Fruit fly (Drosophila melanogaster) whole organism, embryonic: ENCODE results near the gene UQCR-6.4L.

Source experiments
- Atf-2 ChIP-seq: fragments of 200-800 bp; sonication (Bioruptor generic); optimal IDR thresholded peaks from 2 replicates; lab custom pipeline; 2016; ENCODE audit warnings: missing biosample characterization, missing genetic modification characterization
- BEAF-32 ChIP-seq: fragments of 200-800 bp; sonication (Bioruptor generic); optimal IDR thresholded peaks from 3 replicates; lab custom pipeline; 2017; ENCODE audit warnings: missing biosample characterization, missing genetic modification characterization, mild to moderate bottlenecking, moderate library complexity, missing genetic modification reagents
- BtbVII ChIP-seq: fragments of 200-800 bp; sonication (Bioruptor generic); optimal IDR thresholded peaks from 3 replicates; lab custom pipeline; 2017; ENCODE audit warnings: missing biosample characterization, mild to moderate bottlenecking, missing genetic modification characterization
- C15 ChIP-seq: fragments of 200-800 bp; sonication (Bioruptor generic); IDR thresholded peaks from 3 replicates; pipeline ENCODE4 v1.3.6; 2022; ENCODE audit warnings: missing biosample characterization, missing genetic modification characterization
- CG10543 ChIP-seq: fragments of 200-800 bp; sonication (Bioruptor generic); optimal IDR thresholded peaks from 3 replicates; lab custom pipeline; 2017; ENCODE audit warnings: missing biosample characterization, mild to moderate bottlenecking, missing genetic modification characterization, moderate library complexity
- CG11085 ChIP-seq: fragments of 200-800 bp; sonication (Bioruptor generic); IDR thresholded peaks from 2 replicates; pipeline ENCODE4 v1.3.6; 2022; ENCODE audit warnings: missing biosample characterization, missing genetic modification characterization
- CG12219 ChIP-seq: fragments of 200-800 bp; sonication (Bioruptor generic); optimal IDR thresholded peaks from 3 replicates; lab custom pipeline; 2018; ENCODE audit warnings: missing biosample characterization, mild to moderate bottlenecking, missing genetic modification characterization
- CG12659 ChIP-seq: fragments of 200-800 bp; sonication (Bioruptor generic); optimal IDR thresholded peaks from 3 replicates; lab custom pipeline; 2017; ENCODE audit warnings: mild to moderate bottlenecking, missing biosample characterization, missing genetic modification reagents, missing genetic modification characterization
- CG14965 ChIP-seq: fragments of 200-800 bp; sonication (Bioruptor generic); optimal IDR thresholded peaks from 2 replicates; lab custom pipeline; 2016; ENCODE audit warnings: missing biosample characterization, missing genetic modification characterization, borderline replicate concordance
- CG1647 ChIP-seq: fragments of 200-800 bp; sonication (Bioruptor generic); optimal IDR thresholded peaks from 3 replicates; lab custom pipeline; 2016; ENCODE audit warnings: missing biosample characterization, missing genetic modification characterization
- CG17186 ChIP-seq: fragments of 200-800 bp; sonication (Bioruptor generic); optimal IDR thresholded peaks from 3 replicates; lab custom pipeline; 2017; ENCODE audit warnings: missing biosample characterization, missing genetic modification reagents, missing genetic modification characterization
- CG17802 ChIP-seq: fragments of 200-800 bp; sonication (Bioruptor generic); optimal IDR thresholded peaks from 2 replicates; lab custom pipeline; 2018; ENCODE audit warnings: missing biosample characterization, mild to moderate bottlenecking, missing genetic modification characterization, moderate library complexity
- CG17912 ChIP-seq: fragments of 200-800 bp; sonication (Bioruptor generic); optimal IDR thresholded peaks from 2 replicates; lab custom pipeline; 2018; ENCODE audit warnings: missing biosample characterization, mild to moderate bottlenecking, missing genetic modification characterization
- CG18011 ChIP-seq: fragments of 200-800 bp; sonication (Bioruptor generic); optimal IDR thresholded peaks from 2 replicates; lab custom pipeline; 2017; ENCODE audit warnings: missing biosample characterization, missing genetic modification characterization, mild to moderate bottlenecking, moderate library complexity, missing genotype
- CG2120 ChIP-seq: fragments of 200-800 bp; sonication (Bioruptor generic); optimal IDR thresholded peaks from 3 replicates; lab custom pipeline; 2016; ENCODE audit warnings: missing biosample characterization, missing genetic modification characterization
- CG2129 ChIP-seq: fragments of 200-800 bp; sonication (Bioruptor generic); IDR thresholded peaks from 2 replicates; pipeline ENCODE4 v1.3.6; 2022; ENCODE audit warnings: missing biosample characterization, missing genetic modification characterization; ENCODE audit not compliant: partially characterized antibody
- CG31441 ChIP-seq: fragments of 200-800 bp; sonication (Bioruptor generic); IDR thresholded peaks from 2 replicates; pipeline ENCODE4 v1.3.6; 2022; ENCODE audit warnings: missing biosample characterization, missing genetic modification characterization
- CG32532 ChIP-seq: fragments of 200-800 bp; sonication (Bioruptor generic); IDR thresholded peaks from 2 replicates; pipeline ENCODE4 v1.3.6; 2022; ENCODE audit warnings: missing biosample characterization, missing genetic modification characterization
- CG3847 ChIP-seq: fragments of 200-800 bp; sonication (Bioruptor generic); IDR thresholded peaks from 2 replicates; pipeline ENCODE4 v1.3.6; 2022; ENCODE audit warnings: missing biosample characterization, missing genetic modification characterization
- CG4360 ChIP-seq: fragments of 200-800 bp; sonication (Bioruptor generic); IDR thresholded peaks from 2 replicates; pipeline ENCODE4 v1.3.6; 2022; ENCODE audit warnings: missing biosample characterization, missing genetic modification characterization
- CG4820 ChIP-seq: fragments of 200-800 bp; sonication (Bioruptor generic); optimal IDR thresholded peaks from 3 replicates; lab custom pipeline; 2016; ENCODE audit warnings: missing biosample characterization, missing genetic modification characterization
- CG6254 ChIP-seq: fragments of 200-800 bp; sonication (Bioruptor generic); optimal IDR thresholded peaks from 3 replicates; lab custom pipeline; 2017; ENCODE audit warnings: mild to moderate bottlenecking, missing biosample characterization, missing genetic modification reagents, missing genetic modification characterization
- CG6272 ChIP-seq: fragments of 200-800 bp; sonication (Bioruptor generic); IDR thresholded peaks from 2 replicates; pipeline ENCODE4 v1.3.6; 2022; ENCODE audit warnings: missing biosample characterization, missing genetic modification characterization
- CG6854 ChIP-seq: fragments of 200-800 bp; sonication (Bioruptor generic); optimal IDR thresholded peaks from 3 replicates; lab custom pipeline; 2017; ENCODE audit warnings: missing biosample characterization, mild to moderate bottlenecking, missing genetic modification characterization
- CoRest ChIP-seq: fragments of 200-800 bp; sonication (Bioruptor generic); optimal IDR thresholded peaks from 3 replicates; lab custom pipeline; 2018; ENCODE audit warnings: missing biosample characterization, mild to moderate bottlenecking, missing genetic modification characterization, moderate library complexity
- Dip2 ChIP-seq: fragments of 200-800 bp; sonication (Bioruptor generic); IDR thresholded peaks from 2 replicates; pipeline ENCODE4 v1.3.6; 2022; ENCODE audit warnings: missing biosample characterization, missing genetic modification characterization
- Dp ChIP-seq: fragments of 200-800 bp; sonication (Bioruptor generic); optimal IDR thresholded peaks from 2 replicates; lab custom pipeline; 2018; ENCODE audit warnings: missing biosample characterization, mild to moderate bottlenecking, missing genetic modification characterization, moderate library complexity
- Fer2 ChIP-seq: fragments of 200-800 bp; sonication (Bioruptor generic); optimal IDR thresholded peaks from 2 replicates; lab custom pipeline; 2018; ENCODE audit warnings: missing biosample characterization, mild to moderate bottlenecking, missing genetic modification characterization, moderate library complexity
- HLH3B ChIP-seq: fragments of 200-800 bp; sonication (Bioruptor generic); IDR thresholded peaks from 2 replicates; pipeline ENCODE4 v1.3.6; 2022; ENCODE audit warnings: missing biosample characterization, missing genetic modification characterization
- Hr51 ChIP-seq, 2 experiments: fragments of 200-800 bp; sonication (Bioruptor generic); optimal IDR thresholded peaks; 2 replicates in 1 of 2; 3 replicates in 1 of 2; lab custom pipeline; 2016 to 2018; ENCODE audit warnings: missing biosample characterization in 2 of 2, missing genetic modification characterization in 2 of 2, mild to moderate bottlenecking in 1 of 2, moderate library complexity in 1 of 2
- Meics ChIP-seq: fragments of 200-800 bp; sonication (Bioruptor generic); optimal IDR thresholded peaks from 2 replicates; lab custom pipeline; 2017; ENCODE audit warnings: missing biosample characterization, mild to moderate bottlenecking, missing genetic modification characterization
- Sox102F ChIP-seq: fragments of 200-800 bp; sonication (Bioruptor generic); optimal IDR thresholded peaks from 2 replicates; lab custom pipeline; 2018; ENCODE audit warnings: missing biosample characterization, mild to moderate bottlenecking, missing genetic modification characterization, moderate library complexity
- TFAM ChIP-seq: fragments of 200-800 bp; sonication (Bioruptor generic); optimal IDR thresholded peaks from 2 replicates; lab custom pipeline; 2017; ENCODE audit warnings: missing biosample characterization, missing genetic modification characterization, inconsistent platforms
- Tbp ChIP-seq: fragments of >200 bp; optimal IDR thresholded peaks from 2 replicates; lab custom pipeline; 2018; ENCODE audit warnings: missing biosample characterization, missing genetic modification characterization
- Usf ChIP-seq: fragments of 200-800 bp; sonication (Bioruptor generic); optimal IDR thresholded peaks from 2 replicates; lab custom pipeline; 2017; ENCODE audit warnings: missing genotype, missing biosample characterization, missing genetic modification characterization
- al ChIP-seq: fragments of 200-800 bp; sonication (Bioruptor generic); IDR thresholded peaks from 2 replicates; pipeline ENCODE4 v1.3.6; 2022; ENCODE audit warnings: missing biosample characterization, missing genetic modification characterization
- chm ChIP-seq: fragments of 200-800 bp; sonication (Bioruptor generic); IDR thresholded peaks from 2 replicates; pipeline ENCODE4 v1.3.6; 2022; ENCODE audit warnings: missing biosample characterization, missing genetic modification characterization
- crc ChIP-seq: fragments of 200-800 bp; sonication (Bioruptor generic); optimal IDR thresholded peaks from 2 replicates; lab custom pipeline; 2016; ENCODE audit warnings: missing biosample characterization, missing genetic modification characterization
- dati ChIP-seq: fragments of 200-800 bp; sonication (Bioruptor generic); IDR thresholded peaks from 2 replicates; pipeline ENCODE4 v1.3.6; 2022; ENCODE audit warnings: missing biosample characterization, missing genetic modification characterization
- ewg ChIP-seq: fragments of 200-800 bp; sonication (Bioruptor generic); optimal IDR thresholded peaks from 3 replicates; lab custom pipeline; 2017; ENCODE audit warnings: mild to moderate bottlenecking, missing biosample characterization, missing genetic modification reagents, missing genetic modification characterization
- gcm ChIP-seq: fragments of 200-800 bp; sonication (Bioruptor generic); optimal IDR thresholded peaks from 2 replicates; lab custom pipeline; 2019; ENCODE audit warnings: missing biosample characterization, mild to moderate bottlenecking, missing genetic modification characterization, moderate library complexity
- otp ChIP-seq: fragments of 200-800 bp; sonication (Bioruptor generic); IDR thresholded peaks from 3 replicates; pipeline ENCODE4, ENCODE4 v1.3.6; 2022; ENCODE audit warnings: missing biosample characterization, missing genetic modification characterization
- pho ChIP-seq: fragments of 200-800 bp; sonication (Bioruptor generic); optimal IDR thresholded peaks from 2 replicates; lab custom pipeline; 2016; ENCODE audit warnings: missing biosample characterization, missing genetic modification characterization
- psq ChIP-seq: fragments of 200-800 bp; sonication (Bioruptor generic); optimal IDR thresholded peaks from 2 replicates; lab custom pipeline; 2017; ENCODE audit warnings: missing biosample characterization, missing genetic modification characterization
- salm ChIP-seq: fragments of 200-800 bp; sonication (Bioruptor generic); optimal IDR thresholded peaks from 2 replicates; lab custom pipeline; 2018; ENCODE audit warnings: missing biosample characterization, mild to moderate bottlenecking, missing genetic modification characterization
- sd ChIP-seq: fragments of 200-800 bp; sonication (Bioruptor generic); optimal IDR thresholded peaks from 3 replicates; lab custom pipeline; 2018; ENCODE audit warnings: missing biosample characterization, mild to moderate bottlenecking, missing genetic modification characterization, moderate library complexity
- tap ChIP-seq: fragments of 200-800 bp; optimal IDR thresholded peaks from 3 replicates; lab custom pipeline; 2019; ENCODE audit warnings: missing biosample characterization, mild to moderate bottlenecking, missing genetic modification characterization, moderate library complexity
- tll ChIP-seq, 2 experiments: fragments of 200-800 bp in 1 of 2; fragments of >200 bp in 1 of 2; sonication (Bioruptor generic) in 1 of 2; optimal IDR thresholded peaks; 2 replicates each; lab custom pipeline; 2017 to 2019; ENCODE audit warnings: missing biosample characterization in 2 of 2, missing genetic modification characterization in 2 of 2, mild to moderate bottlenecking in 1 of 2, moderate library complexity in 1 of 2
- twi ChIP-seq: fragments of 200-800 bp; optimal IDR thresholded peaks from 2 replicates; lab custom pipeline; 2019; ENCODE audit warnings: missing biosample characterization, mild to moderate bottlenecking, missing genetic modification characterization, moderate library complexity
- wor ChIP-seq: fragments of 200-800 bp; sonication (Bioruptor generic); IDR thresholded peaks from 2 replicates; pipeline ENCODE4 v1.3.6; 2022; ENCODE audit warnings: missing biosample characterization, missing genetic modification characterization

Gene UQCR-6.4L

dm6 chr3L:16581201-16581705 lies 14.7 kb downstream of the UQCR-6.4L start, which contains the start of gene Smn (continued):
- no peak for TF ChIP-seq Atf-2 (GFP tag; lab: Kevin White, UChicago)
- TF ChIP-seq Meics (GFP tag; lab: Kevin White, UChicago), result peak; percentile 52
- no peak for TF ChIP-seq ewg (GFP tag; lab: Kevin White, UChicago)
- TF ChIP-seq Dip2 (GFP tag; lab: Robert Waterston, UW), result no peak
- peak; percentile 81 for TF ChIP-seq CG12659 (GFP tag; lab: Kevin White, UChicago)
- TF ChIP-seq psq (GFP tag; lab: Kevin White, UChicago), result no peak
- TF ChIP-seq CG11085 (GFP tag; lab: Robert Waterston, UW), result no peak
- TF ChIP-seq HLH3B, result no peak
- no peak for TF ChIP-seq CG6254 (GFP tag; lab: Kevin White, UChicago)
- no peak for TF ChIP-seq gcm
- TF ChIP-seq Dp (GFP tag; lab: Kevin White, UChicago), result peak; percentile 45
- TF ChIP-seq CG1647 (GFP tag; lab: Kevin White, UChicago), result no peak
- TF ChIP-seq CG12219 (GFP tag; lab: Kevin White, UChicago), result no peak
- peak; percentile 46 for TF ChIP-seq CG10543 (GFP tag; lab: Kevin White, UChicago)
- TF ChIP-seq CoRest (tag; lab: Kevin White, UChicago), result peak; percentile 66
- TF ChIP-seq CG2120 (GFP tag; lab: Kevin White, UChicago), result peak; percentile 82
- no peak for TF ChIP-seq chm
- no peak for TF ChIP-seq otp
- TF ChIP-seq tll (GFP tag; optimal IDR thresholded peaks at IDR 0.05; lab: Kevin White, UChicago), result no peak
- peak; percentile 16 for TF ChIP-seq CG17186 (GFP tag; lab: Kevin White, UChicago)
- no peak for TF ChIP-seq Fer2 (tag; lab: Kevin White, UChicago)
- TF ChIP-seq dati (GFP tag; lab: Robert Waterston, UW), result no peak
- TF ChIP-seq twi, result peak; percentile 9
- TF ChIP-seq tap (tag; lab: Kevin White, UChicago), result no peak
- TF ChIP-seq CG4820 (GFP tag; lab: Kevin White, UChicago), result peak; percentile 27
- TF ChIP-seq Hr51 (GFP tag; optimal IDR thresholded peaks at IDR 0.05; lab: Kevin White, UChicago), result peak; percentile 18 to 52
- TF ChIP-seq salm (tag; lab: Kevin White, UChicago), result no peak
- TF ChIP-seq BtbVII, result no peak
- peak; percentile 58 for TF ChIP-seq pho (GFP tag; lab: Kevin White, UChicago)
- TF ChIP-seq CG6854 (GFP tag; lab: Kevin White, UChicago), result no peak
- TF ChIP-seq CG17802 (tag; lab: Kevin White, UChicago), result no peak
- TF ChIP-seq CG14965 (GFP tag; lab: Kevin White, UChicago), result no peak
- TF ChIP-seq CG17912 (GFP tag; lab: Kevin White, UChicago), result no peak
- TF ChIP-seq sd (tag; lab: Kevin White, UChicago), result peak; percentile 26
- TF ChIP-seq al (GFP tag; lab: Robert Waterston, UW), result peak; percentile 44; the same call in 1 of the 2 replicates
- no peak for TF ChIP-seq C15 (GFP tag; lab: Robert Waterston, UW)
- no peak for TF ChIP-seq wor (GFP tag; lab: Robert Waterston, UW)
- no peak for TF ChIP-seq CG32532 (GFP tag; lab: Robert Waterston, UW)
- TF ChIP-seq CG6272 (GFP tag; lab: Robert Waterston, UW), result no peak
- no peak for TF ChIP-seq Usf
- TF ChIP-seq crc (GFP tag; lab: Kevin White, UChicago), result no peak
- TF ChIP-seq CG18011 (GFP tag; lab: Kevin White, UChicago), result peak; percentile 23
- peak; percentile 72 for TF ChIP-seq CG2129 (GFP tag; lab: Robert Waterston, UW)
- TF ChIP-seq CG31441 (GFP tag; lab: Robert Waterston, UW), result peak; percentile 53; the same call in 1 of the 2 replicates
- TF ChIP-seq CG4360 (GFP tag; lab: Robert Waterston, UW), result no peak
- TF ChIP-seq TFAM (GFP tag; lab: Kevin White, UChicago), result no peak
- peak; percentile 40 for TF ChIP-seq Tbp (GFP tag; lab: Kevin White, UChicago)
- peak; percentile 55 for TF ChIP-seq CG3847 (GFP tag; lab: Robert Waterston, UW)
- TF ChIP-seq BEAF-32 (GFP tag; lab: Kevin White, UChicago), result peak; percentile 91
- no peak for TF ChIP-seq Sox102F
